Fruit fly (Drosophila melanogaster) whole organism, embryonic: Measurements from ENCODE around the gene CG7810.
A peak's percentile ranks its signal among the peaks of the same experiment; 100 is the strongest.

Experiments used
- Atf-2 ChIP-seq: fragments of 200-800 bp; sonication (Bioruptor generic); optimal IDR thresholded peaks from 2 replicates; lab custom pipeline; 2016; ENCODE audit warnings: missing biosample characterization, missing genetic modification characterization
- Awh ChIP-seq: fragments of 200-800 bp; sonication (Bioruptor generic); IDR thresholded peaks from 2 replicates; pipeline ENCODE4, ENCODE4 v1.3.6; 2022; ENCODE audit warnings: missing biosample characterization, missing genetic modification characterization
- B-H1 ChIP-seq: fragments of 200-800 bp; sonication (Bioruptor generic); IDR thresholded peaks from 3 replicates; pipeline ENCODE4 v1.3.6; 2022; ENCODE audit warnings: missing biosample characterization, missing genetic modification characterization
- CG1024 ChIP-seq: fragments of 200-800 bp; sonication (Bioruptor generic); IDR thresholded peaks from 2 replicates; pipeline ENCODE4 v1.3.6; 2022; ENCODE audit warnings: missing biosample characterization, missing genetic modification characterization
- CG10267 ChIP-seq: fragments of 200-800 bp; sonication (Bioruptor generic); optimal IDR thresholded peaks from 2 replicates; lab custom pipeline; 2018; ENCODE audit warnings: missing biosample characterization, mild to moderate bottlenecking, missing genetic modification characterization, moderate library complexity
- CG10274 ChIP-seq: fragments of 200-800 bp; sonication (Bioruptor generic); optimal IDR thresholded peaks from 3 replicates; lab custom pipeline; 2017; ENCODE audit warnings: missing biosample characterization, mild to moderate bottlenecking, missing genetic modification characterization
- CG12942 ChIP-seq: fragments of 200-800 bp; sonication (Bioruptor generic); optimal IDR thresholded peaks from 3 replicates; lab custom pipeline; 2016; ENCODE audit warnings: missing biosample characterization, missing genetic modification characterization
- CG17385 ChIP-seq: fragments of 200-800 bp; sonication (Bioruptor generic); optimal IDR thresholded peaks from 3 replicates; lab custom pipeline; 2018; ENCODE audit warnings: missing biosample characterization, mild to moderate bottlenecking, missing genetic modification characterization
- CG3065 ChIP-seq: fragments of 200-800 bp; sonication (Bioruptor generic); optimal IDR thresholded peaks from 2 replicates; lab custom pipeline; 2016; ENCODE audit warnings: missing biosample characterization, missing genetic modification characterization
- CG3407 ChIP-seq: fragments of 200-800 bp; sonication (Bioruptor generic); optimal IDR thresholded peaks from 2 replicates; lab custom pipeline; 2018; ENCODE audit warnings: missing biosample characterization, mild to moderate bottlenecking, missing genetic modification characterization
- CG34376 ChIP-seq: fragments of 200-800 bp; sonication (Bioruptor generic); optimal IDR thresholded peaks from 2 replicates; lab custom pipeline; 2018; ENCODE audit warnings: missing biosample characterization, mild to moderate bottlenecking, missing genetic modification characterization
- CG34422 ChIP-seq: fragments of 200-800 bp; sonication (Bioruptor generic); IDR thresholded peaks from 3 replicates; pipeline ENCODE4 v1.3.6; 2022; ENCODE audit warnings: missing biosample characterization, missing genetic modification characterization
- CG4282 ChIP-seq: fragments of 200-800 bp; sonication (Bioruptor generic); optimal IDR thresholded peaks from 2 replicates; lab custom pipeline; 2016; ENCODE audit warnings: missing biosample characterization, missing genetic modification characterization
- CG6654 ChIP-seq: fragments of 200-800 bp; sonication (Bioruptor generic); optimal IDR thresholded peaks from 2 replicates; lab custom pipeline; 2017; ENCODE audit warnings: missing biosample characterization, mild to moderate bottlenecking, missing genetic modification characterization
- CG6813 ChIP-seq: fragments of 200-800 bp; sonication (Bioruptor generic); optimal IDR thresholded peaks from 2 replicates; lab custom pipeline; 2017; ENCODE audit warnings: missing biosample characterization, missing genetic modification characterization, mild to moderate bottlenecking, moderate library complexity, missing genetic modification reagents
- CG7786 ChIP-seq: fragments of 200-800 bp; sonication (Bioruptor generic); optimal IDR thresholded peaks from 2 replicates; lab custom pipeline; 2016; ENCODE audit warnings: missing biosample characterization, missing genetic modification characterization
- CG7839 ChIP-seq: fragments of 200-800 bp; sonication (Bioruptor generic); optimal IDR thresholded peaks from 3 replicates; lab custom pipeline; 2018; ENCODE audit warnings: missing biosample characterization, mild to moderate bottlenecking, missing genetic modification characterization, moderate library complexity
- CG9727 ChIP-seq: fragments of 200-800 bp; sonication (Bioruptor generic); optimal IDR thresholded peaks from 3 replicates; lab custom pipeline; 2017; ENCODE audit warnings: missing biosample characterization, mild to moderate bottlenecking, missing genetic modification characterization
- CG9817 ChIP-seq: fragments of 200-800 bp; sonication (Bioruptor generic); optimal IDR thresholded peaks from 2 replicates; lab custom pipeline; 2018; ENCODE audit warnings: missing biosample characterization, mild to moderate bottlenecking, missing genetic modification characterization, moderate library complexity
- D19B ChIP-seq: fragments of 200-800 bp; sonication (Bioruptor generic); optimal IDR thresholded peaks from 2 replicates; lab custom pipeline; 2017; ENCODE audit warnings: missing biosample characterization, mild to moderate bottlenecking, missing genetic modification characterization
- Dbx ChIP-seq: fragments of 200-800 bp; sonication (Bioruptor generic); IDR thresholded peaks from 3 replicates; pipeline ENCODE4 v1.3.6; 2022; ENCODE audit warnings: missing biosample characterization, missing genetic modification characterization
- Dp ChIP-seq: fragments of 200-800 bp; sonication (Bioruptor generic); optimal IDR thresholded peaks from 2 replicates; lab custom pipeline; 2018; ENCODE audit warnings: missing biosample characterization, mild to moderate bottlenecking, missing genetic modification characterization, moderate library complexity
- E2f1 ChIP-seq: fragments of 200-800 bp; sonication (Bioruptor generic); IDR thresholded peaks from 2 replicates; pipeline ENCODE4 v1.3.6; 2022; ENCODE audit warnings: missing biosample characterization, missing genetic modification characterization
- HLHmδ ChIP-seq: fragments of 200-800 bp; sonication (Bioruptor generic); optimal IDR thresholded peaks from 2 replicates; lab custom pipeline; 2018; ENCODE audit warnings: missing biosample characterization, mild to moderate bottlenecking, missing genetic modification characterization, moderate library complexity
- Mad ChIP-seq: fragments of 200-800 bp; sonication (Bioruptor generic); optimal IDR thresholded peaks from 2 replicates; lab custom pipeline; 2016; ENCODE audit warnings: missing biosample characterization, missing genetic modification characterization
- NFAT ChIP-seq: fragments of 200-800 bp; sonication (Bioruptor generic); IDR thresholded peaks from 2 replicates; pipeline ENCODE4 v1.3.6; 2022; ENCODE audit warnings: missing biosample characterization, missing genetic modification characterization
- NfI ChIP-seq: fragments of 200-800 bp; sonication (Bioruptor generic); optimal IDR thresholded peaks from 3 replicates; lab custom pipeline; 2018; ENCODE audit warnings: missing biosample characterization, mild to moderate bottlenecking, missing genetic modification characterization, moderate library complexity
- Spps ChIP-seq: fragments of 200-800 bp; sonication (Bioruptor generic); optimal IDR thresholded peaks from 2 replicates; lab custom pipeline; 2018; ENCODE audit warnings: missing biosample characterization, mild to moderate bottlenecking, missing genetic modification characterization
- Ssrp ChIP-seq: fragments of 200-800 bp; sonication (Bioruptor generic); optimal IDR thresholded peaks from 2 replicates; lab custom pipeline; 2018; ENCODE audit warnings: missing biosample characterization, mild to moderate bottlenecking, missing genetic modification characterization, moderate library complexity
- TFAM ChIP-seq: fragments of 200-800 bp; sonication (Bioruptor generic); optimal IDR thresholded peaks from 2 replicates; lab custom pipeline; 2017; ENCODE audit warnings: missing biosample characterization, missing genetic modification characterization, inconsistent platforms
- YL-1 ChIP-seq: fragments of 200-800 bp; sonication (Bioruptor generic); optimal IDR thresholded peaks from 3 replicates; lab custom pipeline; 2017; ENCODE audit warnings: missing biosample characterization, mild to moderate bottlenecking, missing genetic modification characterization
- ara ChIP-seq: fragments of 200-800 bp; sonication (Bioruptor generic); IDR thresholded peaks from 2 replicates; pipeline ENCODE4 v1.3.6; 2022; ENCODE audit warnings: missing biosample characterization, missing genetic modification characterization
- btn ChIP-seq: fragments of 200-800 bp; sonication (Bioruptor generic); optimal IDR thresholded peaks from 2 replicates; lab custom pipeline; 2016; ENCODE audit warnings: missing biosample characterization, missing genetic modification characterization
- caup ChIP-seq: fragments of 200-800 bp; sonication (Bioruptor generic); optimal IDR thresholded peaks from 3 replicates; lab custom pipeline; 2017; ENCODE audit warnings: missing biosample characterization, mild to moderate bottlenecking, missing genetic modification characterization, moderate library complexity; ENCODE audit not compliant: severe bottlenecking
- ci ChIP-seq: fragments of 200-800 bp; sonication (Bioruptor generic); IDR thresholded peaks from 3 replicates; pipeline ENCODE4 v1.3.6; 2022; ENCODE audit warnings: missing biosample characterization, missing genetic modification characterization
- kah ChIP-seq: fragments of 200-800 bp; sonication (Bioruptor generic); optimal IDR thresholded peaks from 2 replicates; lab custom pipeline; 2018; ENCODE audit warnings: missing biosample characterization, mild to moderate bottlenecking, missing genetic modification characterization
- nerfin-1 ChIP-seq: fragments of 200-800 bp; sonication (Bioruptor generic); optimal IDR thresholded peaks from 3 replicates; lab custom pipeline; 2019; ENCODE audit warnings: missing biosample characterization, mild to moderate bottlenecking, missing genetic modification characterization, moderate library complexity
- nmo ChIP-seq: fragments of 200-800 bp; sonication (Bioruptor generic); optimal IDR thresholded peaks from 2 replicates; lab custom pipeline; 2018; ENCODE audit warnings: missing biosample characterization, mild to moderate bottlenecking, missing genetic modification characterization, moderate library complexity
- odd ChIP-seq: fragments of 200-800 bp; sonication (Bioruptor generic); optimal IDR thresholded peaks from 2 replicates; lab custom pipeline; 2017; ENCODE audit warnings: missing biosample characterization, mild to moderate bottlenecking, missing genetic modification characterization
- pho ChIP-seq: fragments of 200-800 bp; sonication (Bioruptor generic); optimal IDR thresholded peaks from 2 replicates; lab custom pipeline; 2016; ENCODE audit warnings: missing biosample characterization, missing genetic modification characterization
- sc ChIP-seq, 3 experiments: fragments of >200 bp in 2 of 3; fragments of 200-800 bp in 1 of 3; sonication (Bioruptor generic) in 1 of 3; optimal IDR thresholded peaks; 2 replicates in 2 of 3; 3 replicates in 1 of 3; lab custom pipeline; 2017; ENCODE audit warnings: mild to moderate bottlenecking in 1 of 3, missing biosample characterization in 1 of 3, missing genetic modification characterization in 1 of 3, missing genetic modification reagents in 1 of 3
- sob ChIP-seq: fragments of 200-800 bp; sonication (Bioruptor generic); IDR thresholded peaks from 2 replicates; pipeline ENCODE4 v1.3.6; 2022; ENCODE audit warnings: missing biosample characterization, missing genetic modification characterization
- ttk ChIP-seq: fragments of 200-800 bp; sonication (Bioruptor generic); IDR thresholded peaks from 2 replicates; pipeline ENCODE4 v2.1.2; 2022; ENCODE audit warnings: missing biosample characterization, missing genetic modification characterization
- yki ChIP-seq: fragments of >200 bp; optimal IDR thresholded peaks from 3 replicates; lab custom pipeline; 2018
- zen ChIP-seq: fragments of 200-800 bp; sonication (Bioruptor generic); optimal IDR thresholded peaks from 3 replicates; lab custom pipeline; 2018; ENCODE audit warnings: missing biosample characterization, mild to moderate bottlenecking, missing genetic modification characterization, moderate library complexity
- zen2 ChIP-seq: fragments of 200-800 bp; sonication (Bioruptor generic); IDR thresholded peaks from 3 replicates; pipeline ENCODE4 v1.3.6; 2022; ENCODE audit warnings: missing biosample characterization, missing genetic modification characterization; ENCODE audit not compliant: partially characterized antibody
- zfh1 ChIP-seq: fragments of 200-800 bp; sonication (Bioruptor generic); IDR thresholded peaks from 3 replicates; pipeline ENCODE4 v1.3.6; 2022; ENCODE audit warnings: missing biosample characterization, missing genetic modification characterization

The CG7810 gene

dm6 chr2L:8277561-8278201 lies 33.3 kb downstream of the CG7810 start (continued):
- TF ChIP-seq zen (tag; lab: Kevin White, UChicago) = peak; percentile 98
- peak; percentile 98 for TF ChIP-seq CG10267
- peak; percentile 86 for TF ChIP-seq btn (GFP tag; lab: Kevin White, UChicago)
- peak; percentile 99 for TF ChIP-seq ttk (GFP tag; lab: Robert Waterston, UW)
- TF ChIP-seq CG9817 (tag; lab: Kevin White, UChicago) = peak; percentile 93
- TF ChIP-seq CG10274 (GFP tag; lab: Kevin White, UChicago) = peak; percentile 89
- peak; percentile 99 for TF ChIP-seq Awh (GFP tag; lab: Robert Waterston, UW)
- TF ChIP-seq CG6813 (GFP tag; lab: Kevin White, UChicago) = peak; percentile 98
- peak; percentile 91 for TF ChIP-seq HLHmδ (GFP tag; lab: Kevin White, UChicago)
- TF ChIP-seq D19B (GFP tag; lab: Kevin White, UChicago) = peak; percentile 77
- TF ChIP-seq CG4282 (GFP tag; lab: Kevin White, UChicago) = peak; percentile 24
- TF ChIP-seq CG34422 (GFP tag; lab: Robert Waterston, UW) = peak; percentile 99
- no peak for TF ChIP-seq zen2 (GFP tag; lab: Robert Waterston, UW)
- TF ChIP-seq TFAM (GFP tag; lab: Kevin White, UChicago) = peak; percentile 53
- TF ChIP-seq CG34376 = peak; percentile 73
- TF ChIP-seq Dp = no peak
- TF ChIP-seq CG3065 (GFP tag; lab: Kevin White, UChicago) = peak; percentile 95
- peak; percentile 94 for TF ChIP-seq caup (GFP tag; lab: Kevin White, UChicago)
- TF ChIP-seq odd (GFP tag; lab: Kevin White, UChicago) = peak; percentile 96
- peak; percentile 82 for TF ChIP-seq pho
- TF ChIP-seq ara (GFP tag; lab: Robert Waterston, UW) = peak; percentile 99
- TF ChIP-seq B-H1 (GFP tag; lab: Robert Waterston, UW) = peak; percentile 97
- TF ChIP-seq Mad (GFP tag; lab: Kevin White, UChicago) = peak; percentile 96
- TF ChIP-seq nerfin-1 (tag; lab: Kevin White, UChicago) = peak; percentile 97
- peak; percentile 98 for TF ChIP-seq nmo (GFP tag; lab: Kevin White, UChicago)
- TF ChIP-seq CG7839 (tag; lab: Kevin White, UChicago) = peak; percentile 98
- TF ChIP-seq Dbx = peak; percentile 95
- peak; percentile 97 for TF ChIP-seq CG1024 (GFP tag; lab: Robert Waterston, UW)
- TF ChIP-seq yki = peak; percentile 6
- peak; percentile 97 for TF ChIP-seq CG12942
- TF ChIP-seq sc (optimal IDR thresholded peaks at IDR 0.05; lab: Kevin White, UChicago) = no peak
- TF ChIP-seq sc (GFP tag; optimal IDR thresholded peaks at IDR 0.05; lab: Kevin White, UChicago) = peak; percentile 98
- TF ChIP-seq CG17385 (GFP tag; lab: Kevin White, UChicago) = peak; percentile 96
- peak; percentile 99 for TF ChIP-seq zfh1 (GFP tag; lab: Robert Waterston, UW)
- TF ChIP-seq sob (GFP tag; lab: Robert Waterston, UW) = peak; percentile 99
- TF ChIP-seq kah (GFP tag; lab: Kevin White, UChicago) = peak; percentile 95
- peak; percentile 95 for TF ChIP-seq NFAT (GFP tag; lab: Robert Waterston, UW)
- TF ChIP-seq CG7786 (GFP tag; lab: Kevin White, UChicago) = peak; percentile 75
- peak; percentile 99 for TF ChIP-seq ci (GFP tag; lab: Robert Waterston, UW)
- TF ChIP-seq Ssrp (tag; lab: Kevin White, UChicago) = peak; percentile 98
- peak; percentile 80 for TF ChIP-seq YL-1 (GFP tag; lab: Kevin White, UChicago)
- TF ChIP-seq CG9727 (GFP tag; lab: Kevin White, UChicago) = peak; percentile 99
- peak; percentile 84 for TF ChIP-seq CG6654 (GFP tag; lab: Kevin White, UChicago)
- peak; percentile 94 for TF ChIP-seq NfI (GFP tag; lab: Kevin White, UChicago)
- TF ChIP-seq Atf-2 (GFP tag; lab: Kevin White, UChicago) = peak; percentile 81
- TF ChIP-seq E2f1 (GFP tag; lab: Robert Waterston, UW) = peak; percentile 99
- TF ChIP-seq Spps (tag; lab: Kevin White, UChicago) = peak; percentile 99
- TF ChIP-seq CG3407 (GFP tag; lab: Kevin White, UChicago) = peak; percentile 98
